Worm (Caenorhabditis elegans): ENCODE measurements around the gene Y37D8A.4.
A peak's percentile ranks its signal among the peaks of the same experiment; 100 is the strongest.

Y37D8A.4 gene

ce11 chrIII:12874606-12875066, 35.9 kb upstream of the Y37D8A.4 start, which contains the start of the genes mrg-1 and spcs-2 (continued):
- TF ChIP-seq ceh-34 (tag; optimal IDR thresholded peaks at IDR 0.05) (peak; percentile 88), sox-2 (GFP tag; IDR thresholded peaks at IDR 0.05) (peak; percentile 27; the same call in 1 of the 2 replicates), unc-55 (GFP tag; optimal IDR thresholded peaks at IDR 0.05) (no peak), pha-4 (tag; optimal IDR thresholded peaks at IDR 0.05) (no peak), fax-1 (tag; optimal IDR thresholded peaks at IDR 0.05) (peak; percentile 80), fkh-10 (GFP tag; optimal IDR thresholded peaks at IDR 0.05) (no peak), ceh-14 (tag; optimal IDR thresholded peaks at IDR 0.05) (peak; percentile 88), pha-2 (tag; optimal IDR thresholded peaks at IDR 0.05) (peak; percentile 47), unc-42 (tag; optimal IDR thresholded peaks at IDR 0.05) (peak; percentile 58), ahr-1 (tag; optimal IDR thresholded peaks at IDR 0.05) (peak; percentile 45), ceh-2 (tag; optimal IDR thresholded peaks at IDR 0.05) (peak; percentile 78), ceh-19 (GFP tag; optimal IDR thresholded peaks at IDR 0.05) (peak; percentile 81), ztf-16 (tag; optimal IDR thresholded peaks at IDR 0.05) (peak; percentile 78), npax-4 (tag; optimal IDR thresholded peaks at IDR 0.05) (peak; percentile 39), eyg-1 (tag; optimal IDR thresholded peaks at IDR 0.05) (peak; percentile 55), F13H6.1 (tag; optimal IDR thresholded peaks at IDR 0.05) (peak; percentile 81), C38D4.7 (GFP tag; optimal IDR thresholded peaks at IDR 0.05) (peak; percentile 48), dve-1 (tag; optimal IDR thresholded peaks at IDR 0.05) (peak; percentile 43), che-1 (tag; optimal IDR thresholded peaks at IDR 0.05) (peak; percentile 59), rnt-1 (tag; optimal IDR thresholded peaks at IDR 0.05) (peak; percentile 81), ceh-48 (tag; optimal IDR thresholded peaks at IDR 0.05) (peak; percentile 50), fkh-6 (tag; optimal IDR thresholded peaks at IDR 0.05) (peak; percentile 47), syd-9 (tag; optimal IDR thresholded peaks at IDR 0.05) (peak; percentile 47)

ce11 chrIII:12870060-12870696, 31.4 kb upstream of the Y37D8A.4 start, which contains the start of gene Y37D8A.6:
Gene Y37D8A.6, minus strand, starts transcription at chrIII:12870297.
- TF ChIP-seq ttx-3 (tag; optimal IDR thresholded peaks at IDR 0.05), result no peak
- no peak for TF ChIP-seq eyg-1 (tag; optimal IDR thresholded peaks at IDR 0.05)
- TF ChIP-seq Y22D7AL.16 (tag; optimal IDR thresholded peaks at IDR 0.05), result no peak
- TF ChIP-seq ceh-34 (tag; optimal IDR thresholded peaks at IDR 0.05), result no peak
- TF ChIP-seq hlh-8 (tag; optimal IDR thresholded peaks at IDR 0.05), result no peak
- no peak for TF ChIP-seq nhr-232 (tag; optimal IDR thresholded peaks at IDR 0.05)
- TF ChIP-seq pat-9 (tag; optimal IDR thresholded peaks at IDR 0.05), result no peak
- TF ChIP-seq ceh-18 (tag; optimal IDR thresholded peaks at IDR 0.05), result no peak
- no peak for TF ChIP-seq ceh-30 (tag; optimal IDR thresholded peaks at IDR 0.05)
- TF ChIP-seq sdc-2 (tag; optimal IDR thresholded peaks at IDR 0.05), result no peak

- no peak for TF ChIP-seq fkh-10 (GFP tag; optimal IDR thresholded peaks at IDR 0.05)
- no peak for TF ChIP-seq dve-1 (tag; optimal IDR thresholded peaks at IDR 0.05)
- no peak for TF ChIP-seq nhr-11 (tag; optimal IDR thresholded peaks at IDR 0.05)
- no peak for TF ChIP-seq ceh-34 (tag; optimal IDR thresholded peaks at IDR 0.05)
- no peak for TF ChIP-seq K09A11.1 (tag; optimal IDR thresholded peaks at IDR 0.05; ENCODE audit: insufficient read depth)
- no peak for TF ChIP-seq che-1 (tag; optimal IDR thresholded peaks at IDR 0.05)
- no peak for TF ChIP-seq tbx-2 (tag; optimal IDR thresholded peaks at IDR 0.05)
- no peak for TF ChIP-seq lim-6 (tag; optimal IDR thresholded peaks at IDR 0.05)
- no peak for TF ChIP-seq mec-3 (tag; optimal IDR thresholded peaks at IDR 0.05; ENCODE audit: borderline replicate concordance)
- no peak for TF ChIP-seq pha-2 (tag; optimal IDR thresholded peaks at IDR 0.05)
- no peak for TF ChIP-seq pqm-1 (tag; optimal IDR thresholded peaks at IDR 0.05)
- TF ChIP-seq ahr-1 (tag; optimal IDR thresholded peaks at IDR 0.05), result no peak
- no peak for TF ChIP-seq eyg-1 (tag; optimal IDR thresholded peaks at IDR 0.05)
- TF ChIP-seq npax-4 (tag; optimal IDR thresholded peaks at IDR 0.05), result no peak
- no peak for TF ChIP-seq ceh-9 (tag; optimal IDR thresholded peaks at IDR 0.05)
- TF ChIP-seq fax-1 (tag; optimal IDR thresholded peaks at IDR 0.05), result no peak
- no peak for TF ChIP-seq nhr-232 (tag; optimal IDR thresholded peaks at IDR 0.05)
- no peak for TF ChIP-seq C08G9.2 (tag; optimal IDR thresholded peaks at IDR 0.05)
Measured at ce11 chrIII:12864648-12865047, 25.9 kb upstream of the Y37D8A.4 start, which contains the start of gene Y37D8A.8. Gene Y37D8A.8, plus strand, starts transcription at chrIII:12864948.

Data from whole organism, late embryonic.